Fruit fly (Drosophila melanogaster): ENCODE data around the gene Hmt-1.

Hmt-1 gene

DNA sequence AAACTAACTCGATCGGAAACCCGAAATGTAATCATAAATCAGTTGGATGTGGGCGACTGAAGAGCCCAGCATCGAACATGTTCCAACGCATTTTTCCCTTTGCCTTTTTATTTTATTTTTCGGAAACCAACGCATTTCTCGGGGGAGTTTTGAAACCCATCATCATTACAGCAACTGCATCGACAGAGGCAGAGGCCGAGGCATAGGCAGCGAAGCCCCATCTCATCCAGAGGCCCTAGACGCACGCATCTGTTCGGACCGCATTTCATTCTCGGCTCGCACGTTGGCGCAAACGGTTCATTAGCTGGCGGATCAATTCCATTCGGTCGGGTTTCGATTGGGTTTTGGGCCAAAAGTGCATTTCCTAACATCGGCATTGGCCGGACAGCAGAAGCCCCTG is 31.7 kb downstream of the Hmt-1 start, which contains the start of gene CG4576 (continued):
- TF ChIP-seq CG5180 (GFP tag; optimal IDR thresholded peaks at IDR 0.05): peak; percentile 97
- TF ChIP-seq chm (GFP tag; IDR thresholded peaks at IDR 0.05): 0 out of 2 replicates have a peak, but pooled peaks have one; percentile 35
- peak; percentile 35 for TF ChIP-seq sens (GFP tag)
- TF ChIP-seq ssp (GFP tag; IDR thresholded peaks at IDR 0.05): no peak
- no peak for TF ChIP-seq cato (GFP tag; optimal IDR thresholded peaks at IDR 0.05; ENCODE audit: borderline replicate concordance)
- 0 out of 4 replicates have a peak, but pooled peaks have one; percentile 7 for TF ChIP-seq chinmo (GFP tag; IDR thresholded peaks at IDR 0.05; ENCODE audit: partially characterized antibody)

dm6 chr3R:15816276-15816675 is 41.0 kb downstream of the Hmt-1 start:
- TF ChIP-seq unpg (GFP tag; optimal IDR thresholded peaks at IDR 0.05): no peak
- no peak for TF ChIP-seq grn (GFP tag; optimal IDR thresholded peaks at IDR 0.05)
- no peak for TF ChIP-seq CG15696 (tag; optimal IDR thresholded peaks at IDR 0.05)
- TF ChIP-seq dan (GFP tag; IDR thresholded peaks at IDR 0.05): peak; percentile 21; the same call in 1 of the 2 replicates
- TF ChIP-seq vfl (GFP tag; optimal IDR thresholded peaks at IDR 0.05): no peak
- peak; percentile 37 for TF ChIP-seq Xbp1 (GFP tag; optimal IDR thresholded peaks at IDR 0.05)
- TF ChIP-seq repo (GFP tag; optimal IDR thresholded peaks at IDR 0.05): no peak
- no peak for TF ChIP-seq gsb (GFP tag; IDR thresholded peaks at IDR 0.05)
- no peak for TF ChIP-seq CG4328 (GFP tag; optimal IDR thresholded peaks at IDR 0.05)
- TF ChIP-seq CG8388 (GFP tag; optimal IDR thresholded peaks at IDR 0.05): no peak
- TF ChIP-seq CG12155 (GFP tag; optimal IDR thresholded peaks at IDR 0.05): no peak
- TF ChIP-seq CG32767 (GFP tag; IDR thresholded peaks at IDR 0.05): no peak
- TF ChIP-seq org-1 (GFP tag; optimal IDR thresholded peaks at IDR 0.05): no peak
- TF ChIP-seq sima (GFP tag; optimal IDR thresholded peaks at IDR 0.05): no peak
- TF ChIP-seq dpn (GFP tag; optimal IDR thresholded peaks at IDR 0.05): peak in 1 of 2 experiments; percentile 2
- no peak for TF ChIP-seq CG10267 (tag; optimal IDR thresholded peaks at IDR 0.05)
- TF ChIP-seq trem (tag; optimal IDR thresholded peaks at IDR 0.05): no peak
- TF ChIP-seq ind (GFP tag; optimal IDR thresholded peaks at IDR 0.05): peak; percentile 17
- no peak for TF ChIP-seq HmgZ (tag; optimal IDR thresholded peaks at IDR 0.05)
- TF ChIP-seq lmd (GFP tag; IDR thresholded peaks at IDR 0.05): no peak; the same call in 1 of the 2 replicates
- TF ChIP-seq bcd (GFP tag; optimal IDR thresholded peaks at IDR 0.05): no peak
- no peak for TF ChIP-seq Hr78 (GFP tag; optimal IDR thresholded peaks at IDR 0.05)
- TF ChIP-seq CG10274 (GFP tag; optimal IDR thresholded peaks at IDR 0.05): no peak
- TF ChIP-seq aop (GFP tag; IDR thresholded peaks at IDR 0.05): no peak
- no peak for TF ChIP-seq CG9876 (GFP tag; optimal IDR thresholded peaks at IDR 0.05)
- no peak for TF ChIP-seq Mes4 (GFP tag; optimal IDR thresholded peaks at IDR 0.05)
- TF ChIP-seq CG4730 (GFP tag; IDR thresholded peaks at IDR 0.05): 0 out of 2 replicates have a peak, but pooled peaks have one; percentile 39
- TF ChIP-seq pita (GFP tag; optimal IDR thresholded peaks at IDR 0.05): no peak
- no peak for TF ChIP-seq CG7556 (GFP tag; optimal IDR thresholded peaks at IDR 0.05)
- no peak for TF ChIP-seq H2.0 (GFP tag; IDR thresholded peaks at IDR 0.05)
- 0 out of 2 replicates have a peak, but pooled peaks have one; percentile 5 for TF ChIP-seq wdn (GFP tag; IDR thresholded peaks at IDR 0.05)
- no peak for TF ChIP-seq CG17829 (tag; optimal IDR thresholded peaks at IDR 0.05)
- no peak for TF ChIP-seq twi (tag; optimal IDR thresholded peaks at IDR 0.05)
- TF ChIP-seq sqz (GFP tag; optimal IDR thresholded peaks at IDR 0.05): no peak
- TF ChIP-seq fd102C (GFP tag; optimal IDR thresholded peaks at IDR 0.05): no peak
- no peak for TF ChIP-seq Six4 (GFP tag; optimal IDR thresholded peaks at IDR 0.05)
- no peak for TF ChIP-seq MESR4 (GFP tag; optimal IDR thresholded peaks at IDR 0.05)
- TF ChIP-seq dmrt99B (tag; optimal IDR thresholded peaks at IDR 0.05): no peak
- TF ChIP-seq az2 (GFP tag; optimal IDR thresholded peaks at IDR 0.05): no peak
- no peak for TF ChIP-seq Dp (GFP tag; optimal IDR thresholded peaks at IDR 0.05)
- no peak for TF ChIP-seq MBD-R2 (GFP tag; IDR thresholded peaks at IDR 0.05)
- no peak for TF ChIP-seq CG11560 (tag; IDR thresholded peaks at IDR 0.05)
- TF ChIP-seq D19B (GFP tag; optimal IDR thresholded peaks at IDR 0.05): peak; percentile 45
- no peak for TF ChIP-seq CG3995 (GFP tag; optimal IDR thresholded peaks at IDR 0.05)
